Worm (Caenorhabditis elegans) whole organism, L4 larva: ENCODE data around the gene sqv-1.

Source experiments
- F10B5.3 ChIP-seq: sonication (generic microtip); optimal IDR thresholded peaks from 2 replicates; lab custom pipeline; 2016; ENCODE audit warnings: mild to moderate bottlenecking, missing genetic modification characterization, missing compliant biosample characterization
- Y105C5A.15 ChIP-seq: fragments of 200-800 bp; sonication (Bioruptor generic); IDR thresholded peaks from 2 replicates; pipeline ENCODE4 v1.3.6; 2022; ENCODE audit warnings: missing genetic modification characterization, missing compliant biosample characterization
- ama-1 ChIP-seq: fragments of 150-350 bp; optimal IDR thresholded peaks from 2 replicates; lab custom pipeline; 2014; ENCODE audit warnings: inconsistent platforms, mixed read lengths
- ceh-32 ChIP-seq: sonication (generic microtip); optimal IDR thresholded peaks from 2 replicates; lab custom pipeline; 2016; ENCODE audit warnings: mild to moderate bottlenecking, missing genetic modification characterization, missing compliant biosample characterization; ENCODE audit not compliant: poor library complexity
- daf-8 ChIP-seq: fragments of 200-800 bp; sonication (Bioruptor generic); IDR thresholded peaks from 2 replicates; pipeline ENCODE4 v1.3.6; 2022; ENCODE audit warnings: missing genetic modification characterization, missing compliant biosample characterization
- egl-43 ChIP-seq: fragments of 200-800 bp; sonication (Bioruptor generic); IDR thresholded peaks from 2 replicates; pipeline ENCODE4 v1.3.6; 2022; ENCODE audit warnings: missing genetic modification reagents, missing genetic modification characterization, missing compliant biosample characterization
- hmg-1.1 ChIP-seq: fragments of 200-800 bp; sonication (Bioruptor generic); IDR thresholded peaks from 2 replicates; pipeline ENCODE4 v1.3.6; 2022; ENCODE audit warnings: missing genetic modification reagents, missing genetic modification characterization, missing compliant biosample characterization
- lin-1 ChIP-seq: fragments of 200-800 bp; sonication (Bioruptor generic); IDR thresholded peaks from 2 replicates; pipeline ENCODE4 v1.3.6; 2022; ENCODE audit warnings: missing genetic modification reagents, missing genetic modification characterization, missing compliant biosample characterization
- lin-39 ChIP-seq: fragments of 150-350 bp; optimal IDR thresholded peaks from 2 replicates; lab custom pipeline; 2014; ENCODE audit warnings: missing biosample characterization, missing genetic modification reagents, missing genetic modification characterization
- mdl-1 ChIP-seq, 2 experiments: fragments of 150-350 bp in 1 of 2; sonication (generic microtip) in 1 of 2; optimal IDR thresholded peaks; 2 replicates each; lab custom pipeline; 2014 to 2017; ENCODE audit warnings: missing biosample characterization in 2 of 2, missing genetic modification characterization in 2 of 2
- pqm-1 ChIP-seq: sonication (generic microtip); optimal IDR thresholded peaks from 2 replicates; lab custom pipeline; 2017; ENCODE audit warnings: missing biosample characterization, missing genetic modification characterization
- tra-1 ChIP-seq: fragments of 200-800 bp; sonication (Bioruptor generic); IDR thresholded peaks from 2 replicates; pipeline ENCODE4 v1.3.6; 2022; ENCODE audit warnings: missing genetic modification reagents, missing genetic modification characterization, missing compliant biosample characterization
- vab-7 ChIP-seq: fragments of 200-800 bp; sonication (Bioruptor generic); IDR thresholded peaks from 2 replicates; pipeline ENCODE4 v1.3.6; 2022; ENCODE audit warnings: missing genetic modification reagents, missing genetic modification characterization, missing compliant biosample characterization

DNA sequence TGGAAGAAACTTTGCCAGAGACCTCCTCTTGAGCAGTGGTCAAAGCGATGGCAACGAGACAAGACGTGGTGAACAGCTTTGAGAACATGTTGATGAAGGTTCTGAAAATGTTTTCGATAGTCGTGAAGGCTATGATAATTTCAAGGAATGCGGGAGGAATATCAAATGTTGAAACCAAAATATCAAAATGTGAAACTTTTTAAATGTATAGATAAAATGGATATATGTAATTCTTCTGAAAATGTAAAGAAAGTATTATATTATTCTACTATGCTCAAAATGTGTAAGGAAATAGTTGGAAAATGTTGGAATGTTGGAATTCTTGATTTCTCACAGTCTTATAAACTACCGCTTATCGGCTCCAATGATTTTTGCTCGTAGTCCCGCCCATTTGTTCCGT is 8.2 kb downstream of the sqv-1 start, which contains the start of gene D2096.6:
- no peak for TF ChIP-seq ama-1
- no peak for TF ChIP-seq pqm-1 (tag; lab: Kevin White, UChicago)
- no peak for TF ChIP-seq F10B5.3 (tag; lab: Kevin White, UChicago)
- TF ChIP-seq daf-8: no peak
- no peak for TF ChIP-seq lin-39 (tag; lab: Kevin White, UChicago)
- TF ChIP-seq hmg-1.1 (GFP tag; lab: Robert Waterston, UW): no peak
- no peak for TF ChIP-seq egl-43 (GFP tag; lab: Robert Waterston, UW)
- TF ChIP-seq lin-1: no peak
- TF ChIP-seq vab-7 (GFP tag; lab: Robert Waterston, UW): no peak
- no peak for TF ChIP-seq tra-1 (GFP tag; lab: Robert Waterston, UW)
- no peak for TF ChIP-seq mdl-1 (tag; optimal IDR thresholded peaks at IDR 0.05; lab: Kevin White, UChicago)
- TF ChIP-seq Y105C5A.15 (GFP tag; lab: Robert Waterston, UW): no peak
- TF ChIP-seq ceh-32 (tag; lab: Kevin White, UChicago): no peak
